Fruit fly (Drosophila melanogaster): ENCODE data around the gene nesd.

The nesd gene

dm6 chr2L:20093794-20094193 is at the start of gene nesd, which contains the start of gene Taf13:
Gene nesd, plus strand, starts transcription at chr2L:20093972.
Gene Taf13, minus strand, starts transcription at chr2L:20093849.
- TF ChIP-seq CG32121 (GFP tag; IDR thresholded peaks at IDR 0.05): no peak
- TF ChIP-seq Pif1B (GFP tag; optimal IDR thresholded peaks at IDR 0.05): peak; percentile 49
- peak; percentile 37 for TF ChIP-seq CG15710 (tag; optimal IDR thresholded peaks at IDR 0.05)
- peak; percentile 19 for TF ChIP-seq CG17806 (tag; optimal IDR thresholded peaks at IDR 0.05)
- TF ChIP-seq CG10348 (GFP tag; IDR thresholded peaks at IDR 0.05): no peak
- no peak for TF ChIP-seq Pif1A (GFP tag; optimal IDR thresholded peaks at IDR 0.05)
- peak; percentile 44 for TF ChIP-seq CG8159 (tag; optimal IDR thresholded peaks at IDR 0.05)
- TF ChIP-seq D1 (tag; optimal IDR thresholded peaks at IDR 0.05): no peak
- no peak for TF ChIP-seq fd96Ca (GFP tag; IDR thresholded peaks at IDR 0.05)
- no peak for TF ChIP-seq gl (tag; optimal IDR thresholded peaks at IDR 0.05)

- TF ChIP-seq CG15710 (tag; optimal IDR thresholded peaks at IDR 0.05) (no peak), CG8301 (tag; optimal IDR thresholded peaks at IDR 0.05) (no peak), CG12605 (GFP tag; IDR thresholded peaks at IDR 0.05) (no peak), Pif1A (GFP tag; optimal IDR thresholded peaks at IDR 0.05) (no peak), Ets98B (GFP tag; IDR thresholded peaks at IDR 0.05) (no peak), CG9948 (tag; optimal IDR thresholded peaks at IDR 0.05) (no peak), CG8159 (tag; optimal IDR thresholded peaks at IDR 0.05) (no peak), CG14655 (GFP tag; optimal IDR thresholded peaks at IDR 0.05) (no peak), CG4496 (GFP tag; IDR thresholded peaks at IDR 0.05) (no peak), CG10348 (GFP tag; IDR thresholded peaks at IDR 0.05) (no peak), fd96Ca (GFP tag; IDR thresholded peaks at IDR 0.05) (no peak), CG34367 (tag; optimal IDR thresholded peaks at IDR 0.05) (no peak)
Measured at dm6 chr2L:20051172-20051893, 42.4 kb upstream of the nesd start.

dm6 chr2L:20057391-20057790 is 36.4 kb upstream of the nesd start:
- TF ChIP-seq CG12605 (GFP tag; IDR thresholded peaks at IDR 0.05) (no peak), Ets98B (GFP tag; IDR thresholded peaks at IDR 0.05) (no peak), gl (tag; optimal IDR thresholded peaks at IDR 0.05) (no peak), fd96Ca (GFP tag; IDR thresholded peaks at IDR 0.05) (no peak), CG10348 (GFP tag; IDR thresholded peaks at IDR 0.05) (no peak), CG9948 (tag; optimal IDR thresholded peaks at IDR 0.05) (no peak), CG13204 (GFP tag; optimal IDR thresholded peaks at IDR 0.05) (no peak), CG17806 (tag; optimal IDR thresholded peaks at IDR 0.05) (no peak), CG34367 (tag; optimal IDR thresholded peaks at IDR 0.05) (no peak), Snoo (tag; optimal IDR thresholded peaks at IDR 0.05) (no peak), Pif1A (GFP tag; optimal IDR thresholded peaks at IDR 0.05) (no peak), rn (GFP tag; IDR thresholded peaks at IDR 0.05) (no peak), CG8159 (tag; optimal IDR thresholded peaks at IDR 0.05) (no peak), CG8301 (tag; optimal IDR thresholded peaks at IDR 0.05) (no peak)

- no peak for TF ChIP-seq Pif1B (GFP tag; optimal IDR thresholded peaks at IDR 0.05)
- peak; percentile 17 for TF ChIP-seq CG9948 (tag; optimal IDR thresholded peaks at IDR 0.05)
- TF ChIP-seq fd96Ca (GFP tag; IDR thresholded peaks at IDR 0.05): no peak
- peak; percentile 20 for TF ChIP-seq CG15710 (tag; optimal IDR thresholded peaks at IDR 0.05)
- TF ChIP-seq D1 (tag; optimal IDR thresholded peaks at IDR 0.05): no peak
- TF ChIP-seq CG34367 (tag; optimal IDR thresholded peaks at IDR 0.05): no peak
- no peak for TF ChIP-seq CG17806 (tag; optimal IDR thresholded peaks at IDR 0.05)
- TF ChIP-seq gl (tag; optimal IDR thresholded peaks at IDR 0.05): no peak
- no peak for TF ChIP-seq CG32121 (GFP tag; IDR thresholded peaks at IDR 0.05)
- TF ChIP-seq CG8159 (tag; optimal IDR thresholded peaks at IDR 0.05): peak; percentile 37
- no peak for TF ChIP-seq CG13204 (GFP tag; optimal IDR thresholded peaks at IDR 0.05)
Measured at dm6 chr2L:20061018-20061657, 32.6 kb upstream of the nesd start, which contains the start of the genes barr and lok. Gene barr, minus strand, starts transcription at chr2L:20061370. Gene lok, plus strand, starts transcription at chr2L:20061422.

dm6 chr2L:20065516-20065915 is 28.3 kb upstream of the nesd start, which contains the start of gene vls:
Gene vls, minus strand, starts transcription at chr2L:20065679.
- TF ChIP-seq fd96Ca (GFP tag; IDR thresholded peaks at IDR 0.05) (no peak), CG12605 (GFP tag; IDR thresholded peaks at IDR 0.05) (no peak), CG14655 (GFP tag; optimal IDR thresholded peaks at IDR 0.05) (no peak), CG8159 (tag; optimal IDR thresholded peaks at IDR 0.05) (no peak)

- TF ChIP-seq EcR (GFP tag; optimal IDR thresholded peaks at IDR 0.05) (peak; percentile 13), fd96Ca (GFP tag; IDR thresholded peaks at IDR 0.05) (peak; percentile 36; the same call in 1 of the 3 replicates), CG12605 (GFP tag; IDR thresholded peaks at IDR 0.05) (no peak), gl (tag; optimal IDR thresholded peaks at IDR 0.05) (peak; percentile 19), D1 (tag; optimal IDR thresholded peaks at IDR 0.05) (no peak)
Measured at dm6 chr2L:20066233-20066650, 27.5 kb upstream of the nesd start, which contains the start of gene bwa. Gene bwa, plus strand, starts transcription at chr2L:20066391.
